Fruit fly (Drosophila melanogaster) whole organism, embryonic: Measurements from ENCODE around the gene PAN3.

Source experiments
- Asciz ChIP-seq: fragments of 200-800 bp; sonication (Bioruptor generic); optimal IDR thresholded peaks from 2 replicates; lab custom pipeline; 2017; ENCODE audit warnings: missing biosample characterization, mild to moderate bottlenecking, missing genetic modification characterization, missing genetic modification reagents
- Awh ChIP-seq: fragments of 200-800 bp; sonication (Bioruptor generic); IDR thresholded peaks from 2 replicates; pipeline ENCODE4, ENCODE4 v1.3.6; 2022; ENCODE audit warnings: missing biosample characterization, missing genetic modification characterization
- Bgb ChIP-seq: fragments of 200-800 bp; sonication (Bioruptor generic); IDR thresholded peaks from 2 replicates; pipeline ENCODE4 v1.3.6; 2022; ENCODE audit warnings: missing biosample characterization, missing genetic modification characterization; ENCODE audit not compliant: partially characterized antibody
- Blimp-1 ChIP-seq: fragments of 200-800 bp; sonication (Bioruptor generic); optimal IDR thresholded peaks from 3 replicates; lab custom pipeline; 2018; ENCODE audit warnings: missing biosample characterization, missing genetic modification characterization, mild to moderate bottlenecking, moderate library complexity, missing genetic modification reagents
- CG10147 ChIP-seq: fragments of 200-800 bp; sonication (Bioruptor generic); optimal IDR thresholded peaks from 2 replicates; lab custom pipeline; 2019; ENCODE audit warnings: missing biosample characterization, mild to moderate bottlenecking, missing genetic modification characterization, moderate library complexity
- CG10959 ChIP-seq: fragments of 200-800 bp; sonication (Bioruptor generic); IDR thresholded peaks from 2 replicates; pipeline ENCODE4 v1.3.6; 2022; ENCODE audit warnings: missing biosample characterization, missing genetic modification characterization
- CG12942 ChIP-seq: fragments of 200-800 bp; sonication (Bioruptor generic); optimal IDR thresholded peaks from 3 replicates; lab custom pipeline; 2016; ENCODE audit warnings: missing biosample characterization, missing genetic modification characterization
- CG13123 ChIP-seq: fragments of 200-800 bp; sonication (Bioruptor generic); optimal IDR thresholded peaks from 2 replicates; lab custom pipeline; 2016; ENCODE audit warnings: missing biosample characterization, missing genetic modification characterization
- CG13287 ChIP-seq: fragments of 200-800 bp; sonication (Bioruptor generic); IDR thresholded peaks from 2 replicates; pipeline ENCODE4 v1.3.6; 2022; ENCODE audit warnings: missing biosample characterization, missing genetic modification characterization; ENCODE audit not compliant: partially characterized antibody
- CG13775 ChIP-seq: fragments of 200-800 bp; sonication (Bioruptor generic); optimal IDR thresholded peaks from 3 replicates; lab custom pipeline; 2017; ENCODE audit warnings: missing biosample characterization, mild to moderate bottlenecking, missing genetic modification characterization
- CG14667 ChIP-seq: fragments of 200-800 bp; sonication (Bioruptor generic); IDR thresholded peaks from 2 replicates; pipeline ENCODE4 v1.3.6; 2022; ENCODE audit warnings: missing biosample characterization, missing genetic modification characterization
- CG14860 ChIP-seq: fragments of 200-800 bp; sonication (Bioruptor generic); IDR thresholded peaks from 3 replicates; pipeline ENCODE4 v1.3.6; 2022; ENCODE audit warnings: missing biosample characterization, missing genetic modification characterization; ENCODE audit not compliant: partially characterized antibody
- CG15601 ChIP-seq: fragments of 200-800 bp; sonication (Bioruptor generic); optimal IDR thresholded peaks from 3 replicates; lab custom pipeline; 2019; ENCODE audit warnings: missing biosample characterization, mild to moderate bottlenecking, missing genetic modification characterization, moderate library complexity
- CG4282 ChIP-seq: fragments of 200-800 bp; sonication (Bioruptor generic); optimal IDR thresholded peaks from 2 replicates; lab custom pipeline; 2016; ENCODE audit warnings: missing biosample characterization, missing genetic modification characterization
- CG4854 ChIP-seq: fragments of 200-800 bp; sonication (Bioruptor generic); optimal IDR thresholded peaks from 2 replicates; lab custom pipeline; 2016; ENCODE audit warnings: missing biosample characterization, missing genetic modification characterization, inconsistent platforms
- CG5180 ChIP-seq: fragments of 200-800 bp; sonication (Bioruptor generic); optimal IDR thresholded peaks from 3 replicates; lab custom pipeline; 2017; ENCODE audit warnings: missing biosample characterization, missing genetic modification characterization, mild to moderate bottlenecking, moderate library complexity, missing genetic modification reagents
- CG7928 ChIP-seq: fragments of 200-800 bp; sonication (Bioruptor generic); optimal IDR thresholded peaks from 2 replicates; lab custom pipeline; 2017; ENCODE audit warnings: missing biosample characterization, mild to moderate bottlenecking, missing genetic modification characterization
- CG7987 ChIP-seq: fragments of 200-800 bp; sonication (Bioruptor generic); optimal IDR thresholded peaks from 2 replicates; lab custom pipeline; 2018; ENCODE audit warnings: missing biosample characterization, mild to moderate bottlenecking, missing genetic modification characterization, moderate library complexity
- CG8281 ChIP-seq: fragments of 200-800 bp; sonication (Bioruptor generic); optimal IDR thresholded peaks from 2 replicates; lab custom pipeline; 2018; ENCODE audit warnings: missing biosample characterization, mild to moderate bottlenecking, missing genetic modification characterization, moderate library complexity
- CG9215 ChIP-seq: fragments of 200-800 bp; sonication (Bioruptor generic); IDR thresholded peaks from 2 replicates; pipeline ENCODE4 v1.3.6; 2022; ENCODE audit warnings: missing biosample characterization, missing genetic modification characterization
- Drgx ChIP-seq: fragments of 200-800 bp; sonication (Bioruptor generic); IDR thresholded peaks from 2 replicates; pipeline ENCODE4 v1.3.6; 2022; ENCODE audit warnings: missing biosample characterization, missing genetic modification characterization
- Jarid2 ChIP-seq: fragments of 200-800 bp; sonication (Bioruptor generic); optimal IDR thresholded peaks from 3 replicates; lab custom pipeline; 2017; ENCODE audit warnings: mild to moderate bottlenecking, missing biosample characterization, missing genetic modification reagents, missing genetic modification characterization
- Ravus ChIP-seq: fragments of 200-800 bp; sonication (Bioruptor generic); IDR thresholded peaks from 2 replicates; pipeline ENCODE4 v1.3.6; 2022; ENCODE audit warnings: missing biosample characterization, missing genetic modification characterization
- ara ChIP-seq: fragments of 200-800 bp; sonication (Bioruptor generic); IDR thresholded peaks from 2 replicates; pipeline ENCODE4 v1.3.6; 2022; ENCODE audit warnings: missing biosample characterization, missing genetic modification characterization
- bowl ChIP-seq: fragments of 200-800 bp; sonication (Bioruptor generic); IDR thresholded peaks from 2 replicates; pipeline ENCODE4 v1.3.6; 2022; ENCODE audit warnings: missing biosample characterization, missing genetic modification characterization
- cas ChIP-seq: fragments of 200-800 bp; sonication (Bioruptor generic); IDR thresholded peaks from 2 replicates; pipeline ENCODE4 v1.3.6; 2022; ENCODE audit warnings: missing biosample characterization, missing genetic modification characterization
- crol ChIP-seq: fragments of 200-800 bp; sonication (Bioruptor generic); IDR thresholded peaks from 2 replicates; pipeline ENCODE4 v1.3.6; 2022; ENCODE audit warnings: missing biosample characterization, missing genetic modification characterization
- dati ChIP-seq: fragments of 200-800 bp; sonication (Bioruptor generic); IDR thresholded peaks from 2 replicates; pipeline ENCODE4 v1.3.6; 2022; ENCODE audit warnings: missing biosample characterization, missing genetic modification characterization
- dm ChIP-seq: fragments of 200-800 bp; sonication (Bioruptor generic); optimal IDR thresholded peaks from 3 replicates; lab custom pipeline; 2016; ENCODE audit warnings: missing biosample characterization, missing genetic modification characterization
- dysf ChIP-seq: fragments of 200-800 bp; sonication (Bioruptor generic); IDR thresholded peaks from 3 replicates; pipeline ENCODE4 v1.3.6; 2022; ENCODE audit warnings: missing biosample characterization, missing genetic modification characterization
- fd3F ChIP-seq: fragments of 200-800 bp; sonication (Bioruptor generic); optimal IDR thresholded peaks from 2 replicates; lab custom pipeline; 2018; ENCODE audit warnings: missing biosample characterization, mild to moderate bottlenecking, missing genetic modification characterization, moderate library complexity
- gcm ChIP-seq: fragments of 200-800 bp; sonication (Bioruptor generic); optimal IDR thresholded peaks from 2 replicates; lab custom pipeline; 2019; ENCODE audit warnings: missing biosample characterization, mild to moderate bottlenecking, missing genetic modification characterization, moderate library complexity
- gem ChIP-seq: fragments of 200-800 bp; sonication (Bioruptor generic); optimal IDR thresholded peaks from 2 replicates; lab custom pipeline; 2019; ENCODE audit warnings: missing biosample characterization, mild to moderate bottlenecking, missing genetic modification characterization, moderate library complexity
- h ChIP-seq: fragments of >200 bp; optimal IDR thresholded peaks from 2 replicates; lab custom pipeline; 2017
- insv ChIP-seq, 2 experiments: fragments of 200-800 bp; sonication (Bioruptor generic); optimal IDR thresholded peaks; 3 replicates each; lab custom pipeline; 2016 to 2018; ENCODE audit warnings: missing biosample characterization in 2 of 2, missing genetic modification characterization in 2 of 2
- kni ChIP-seq: fragments of 200-800 bp; sonication (Bioruptor generic); optimal IDR thresholded peaks from 3 replicates; lab custom pipeline; 2017; ENCODE audit warnings: mild to moderate bottlenecking, missing biosample characterization, missing genetic modification reagents, missing genetic modification characterization
- lola ChIP-seq, 3 experiments: fragments of >200 bp in 2 of 3; fragments of 200-800 bp in 1 of 3; sonication (Bioruptor generic) in 1 of 3; optimal IDR thresholded peaks; 2 replicates each; lab custom pipeline; 2017 to 2019; ENCODE audit warnings: missing biosample characterization in 3 of 3, missing genetic modification characterization in 3 of 3, mild to moderate bottlenecking in 1 of 3, moderate library complexity in 1 of 3
- lov ChIP-seq, 2 experiments: fragments of 200-800 bp in 1 of 2; fragments of >200 bp in 1 of 2; sonication (Bioruptor generic) in 1 of 2; IDR thresholded peaks in 1 of 2; optimal IDR thresholded peaks in 1 of 2; 2 replicates in 1 of 2; 3 replicates in 1 of 2; pipeline versions ENCODE4 v1.3.6 to Lab custom; 2017 to 2022; ENCODE audit warnings: missing biosample characterization in 1 of 2, missing genetic modification characterization in 1 of 2
- onecut ChIP-seq: fragments of 200-800 bp; sonication (Bioruptor generic); IDR thresholded peaks from 2 replicates; pipeline ENCODE4 v1.3.6; 2022; ENCODE audit warnings: missing biosample characterization, missing genetic modification characterization
- pan ChIP-seq, 4 experiments: fragments of >200 bp in 3 of 4; fragments of 200-800 bp in 1 of 4; sonication (Bioruptor generic) in 1 of 4; optimal IDR thresholded peaks in 3 of 4; IDR thresholded peaks in 1 of 4; 2 replicates each; pipeline versions ENCODE4 v1.3.6 to Lab custom; 2017 to 2022; ENCODE audit warnings: missing biosample characterization in 2 of 4, missing genetic modification characterization in 2 of 4, mixed read lengths in 1 of 4
- phol ChIP-seq: fragments of 200-800 bp; sonication (Bioruptor generic); optimal IDR thresholded peaks from 3 replicates; lab custom pipeline; 2018; ENCODE audit warnings: missing biosample characterization, mild to moderate bottlenecking, missing genetic modification characterization, moderate library complexity
- tap ChIP-seq: fragments of 200-800 bp; optimal IDR thresholded peaks from 3 replicates; lab custom pipeline; 2019; ENCODE audit warnings: missing biosample characterization, mild to moderate bottlenecking, missing genetic modification characterization, moderate library complexity
- tgo ChIP-seq: fragments of 200-800 bp; sonication (Bioruptor generic); IDR thresholded peaks from 3 replicates; pipeline ENCODE4 v1.3.6; 2022; ENCODE audit warnings: missing biosample characterization, missing genetic modification characterization
- tx ChIP-seq: fragments of 200-800 bp; sonication (Bioruptor generic); optimal IDR thresholded peaks from 2 replicates; lab custom pipeline; 2016; ENCODE audit warnings: missing biosample characterization, missing genetic modification characterization
- vfl ChIP-seq: fragments of 200-800 bp; sonication (Bioruptor generic); optimal IDR thresholded peaks from 2 replicates; lab custom pipeline; 2016; ENCODE audit warnings: missing biosample characterization, missing genetic modification characterization
- yki ChIP-seq: fragments of >200 bp; optimal IDR thresholded peaks from 3 replicates; lab custom pipeline; 2018
- z ChIP-seq: fragments of 200-800 bp; sonication (Bioruptor generic); IDR thresholded peaks from 3 replicates; pipeline ENCODE4 v1.3.6; 2022; ENCODE audit warnings: missing biosample characterization, missing genetic modification characterization

PAN3 gene

DNA sequence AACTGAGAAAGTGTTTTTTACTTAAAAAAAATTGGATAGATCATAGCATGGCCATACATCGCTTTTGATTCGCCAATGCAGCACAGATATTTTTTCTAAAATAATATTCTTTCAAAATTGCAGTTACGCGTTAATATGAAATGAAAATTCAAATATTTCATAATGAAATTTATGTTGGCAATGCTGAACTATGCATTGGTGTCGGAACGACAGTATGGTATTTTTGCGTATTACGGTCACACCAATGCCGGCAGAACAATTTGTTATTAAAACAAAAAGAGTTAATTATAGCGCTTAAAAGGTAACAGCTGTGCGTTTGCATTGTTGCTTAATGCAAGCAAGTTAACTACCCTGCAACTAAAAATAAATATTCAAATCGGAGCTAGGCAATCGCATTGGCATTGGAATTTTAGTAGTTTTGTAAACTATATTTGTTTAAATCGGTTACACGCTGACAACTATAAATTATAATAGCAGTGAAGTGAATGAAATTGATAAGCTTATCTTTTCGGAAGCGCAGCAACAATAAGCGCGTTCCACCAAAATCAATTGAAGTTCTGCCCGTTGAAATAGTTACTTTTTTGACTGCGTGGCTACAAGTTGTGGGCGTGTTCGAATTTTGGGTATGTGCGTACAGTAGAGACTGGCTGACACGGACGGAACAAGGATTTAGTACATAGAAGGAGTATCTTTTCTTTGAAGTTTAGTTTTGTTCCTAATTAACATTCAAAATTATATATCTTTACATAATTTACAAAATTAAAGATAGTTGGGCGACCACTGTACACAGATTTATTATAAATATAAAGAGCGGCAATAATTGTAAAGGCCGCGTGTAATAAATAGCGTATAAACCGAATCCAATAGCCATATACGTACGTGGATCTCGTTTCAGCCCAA lies 28.5 kb upstream of the PAN3 start, which contains the start of gene Prx4 (continued):
- peak; percentile 25 for TF ChIP-seq CG5180 (GFP tag; lab: Kevin White, UChicago)
- TF ChIP-seq CG15601 (tag; lab: Kevin White, UChicago), result peak; percentile 62
- TF ChIP-seq kni (GFP tag; lab: Kevin White, UChicago), result no peak
- TF ChIP-seq gem (tag; lab: Kevin White, UChicago), result peak; percentile 86
- TF ChIP-seq Asciz (GFP tag; lab: Kevin White, UChicago), result peak; percentile 69
- TF ChIP-seq CG10147 (GFP tag; lab: Kevin White, UChicago), result peak; percentile 52
- no peak for TF ChIP-seq CG13123 (GFP tag; lab: Kevin White, UChicago)
- peak; percentile 24; the same call in 1 of the 2 replicates for TF ChIP-seq dati (GFP tag; lab: Robert Waterston, UW)
- TF ChIP-seq tap (tag; lab: Kevin White, UChicago), result peak; percentile 77
- peak; percentile 47 for TF ChIP-seq CG8281 (tag; lab: Kevin White, UChicago)
- no peak for TF ChIP-seq dm (GFP tag; lab: Kevin White, UChicago)
- TF ChIP-seq CG4282 (GFP tag; lab: Kevin White, UChicago), result no peak
- TF ChIP-seq ara (GFP tag; lab: Robert Waterston, UW), result peak; percentile 60; the same call in 1 of the 2 replicates
- peak; percentile 36 for TF ChIP-seq vfl
- peak; percentile 86 for TF ChIP-seq Awh (GFP tag; lab: Robert Waterston, UW)
- peak; percentile 50 for TF ChIP-seq gcm
- peak; percentile 44 for TF ChIP-seq CG14667 (GFP tag; lab: Robert Waterston, UW)
- peak; percentile 74 for TF ChIP-seq onecut (GFP tag; lab: Robert Waterston, UW)
- peak in 1 of 3 experiments; percentile 54 for TF ChIP-seq lola (GFP tag; optimal IDR thresholded peaks at IDR 0.05; lab: Kevin White, UChicago)
- no peak for TF ChIP-seq yki (lab: Kevin White, UChicago)
- peak; percentile 62 for TF ChIP-seq CG13775
- TF ChIP-seq CG4854 (GFP tag; lab: Kevin White, UChicago), result no peak
- peak; percentile 37; the same call in 1 of the 2 replicates for TF ChIP-seq bowl (GFP tag; lab: Robert Waterston, UW)
- peak; percentile 30 for TF ChIP-seq CG12942 (GFP tag; lab: Kevin White, UChicago)
- TF ChIP-seq dysf (GFP tag; lab: Robert Waterston, UW), result peak; percentile 82
- TF ChIP-seq CG7928, result peak; percentile 19
- TF ChIP-seq Jarid2 (GFP tag; lab: Kevin White, UChicago), result peak; percentile 21
- peak; percentile 66 for TF ChIP-seq phol
- TF ChIP-seq Blimp-1, result peak; percentile 73
- TF ChIP-seq h (lab: Kevin White, UChicago), result no peak
- peak; percentile 56 for TF ChIP-seq fd3F (GFP tag; lab: Kevin White, UChicago)
- no peak for TF ChIP-seq CG7987 (GFP tag; lab: Kevin White, UChicago)
- no peak for TF ChIP-seq CG14860 (GFP tag; lab: Robert Waterston, UW)
- peak; percentile 81 for TF ChIP-seq Drgx
- TF ChIP-seq cas (GFP tag; lab: Robert Waterston, UW), result no peak
- TF ChIP-seq Bgb (GFP tag; lab: Robert Waterston, UW), result no peak
- no peak for TF ChIP-seq z
- TF ChIP-seq pan (optimal IDR thresholded peaks at IDR 0.05; lab: Kevin White, UChicago), result no peak
- peak in 1 of 2 experiments; percentile 86 for TF ChIP-seq pan (GFP tag; optimal IDR thresholded peaks at IDR 0.05 in 1 of 2, IDR thresholded peaks at IDR 0.05 in 1 of 2)
- TF ChIP-seq crol, result no peak
- TF ChIP-seq tx (GFP tag; lab: Kevin White, UChicago), result no peak
- TF ChIP-seq CG9215 (GFP tag; lab: Robert Waterston, UW), result peak; percentile 99
- TF ChIP-seq Ravus (GFP tag; lab: Robert Waterston, UW), result peak; percentile 19
- no peak for TF ChIP-seq insv (GFP tag; optimal IDR thresholded peaks at IDR 0.05; lab: Kevin White, UChicago)
- TF ChIP-seq CG10959 (GFP tag; lab: Robert Waterston, UW), result peak; percentile 48; the same call in 1 of the 2 replicates
- TF ChIP-seq CG13287 (GFP tag; lab: Robert Waterston, UW), result no peak; the same call in 1 of the 2 replicates
- TF ChIP-seq tgo (GFP tag; lab: Robert Waterston, UW), result peak; percentile 69
- no peak for TF ChIP-seq lov (optimal IDR thresholded peaks at IDR 0.05; lab: Kevin White, UChicago)
- TF ChIP-seq lov (GFP tag; IDR thresholded peaks at IDR 0.05; lab: Robert Waterston, UW), result no peak
